Fruit fly (Drosophila melanogaster) whole organism, embryonic: ENCODE measurements around the gene CG6785.

Experiments used
- Abd-B ChIP-seq: fragments of 200-800 bp; sonication (Bioruptor generic); optimal IDR thresholded peaks from 2 replicates; lab custom pipeline; 2018; ENCODE audit warnings: missing biosample characterization, mild to moderate bottlenecking, missing genetic modification characterization, moderate library complexity
- C15 ChIP-seq: fragments of 200-800 bp; sonication (Bioruptor generic); IDR thresholded peaks from 3 replicates; pipeline ENCODE4 v1.3.6; 2022; ENCODE audit warnings: missing biosample characterization, missing genetic modification characterization
- CG10267 ChIP-seq: fragments of 200-800 bp; sonication (Bioruptor generic); optimal IDR thresholded peaks from 2 replicates; lab custom pipeline; 2018; ENCODE audit warnings: missing biosample characterization, mild to moderate bottlenecking, missing genetic modification characterization, moderate library complexity
- CG10565 ChIP-seq: fragments of 200-800 bp; sonication (Bioruptor generic); optimal IDR thresholded peaks from 3 replicates; lab custom pipeline; 2016; ENCODE audit warnings: missing biosample characterization, mild to moderate bottlenecking, missing genetic modification characterization
- CG12155 ChIP-seq: fragments of 200-800 bp; sonication (Bioruptor generic); optimal IDR thresholded peaks from 3 replicates; lab custom pipeline; 2016; ENCODE audit warnings: missing biosample characterization, missing genetic modification characterization
- CG13287 ChIP-seq: fragments of 200-800 bp; sonication (Bioruptor generic); IDR thresholded peaks from 2 replicates; pipeline ENCODE4 v1.3.6; 2022; ENCODE audit warnings: missing biosample characterization, missing genetic modification characterization; ENCODE audit not compliant: partially characterized antibody
- CG17385 ChIP-seq: fragments of 200-800 bp; sonication (Bioruptor generic); optimal IDR thresholded peaks from 3 replicates; lab custom pipeline; 2018; ENCODE audit warnings: missing biosample characterization, mild to moderate bottlenecking, missing genetic modification characterization
- CG17829 ChIP-seq: fragments of 200-800 bp; optimal IDR thresholded peaks from 2 replicates; lab custom pipeline; 2019; ENCODE audit warnings: missing biosample characterization, mild to moderate bottlenecking, missing genetic modification characterization, moderate library complexity
- CG18262 ChIP-seq: fragments of 200-800 bp; optimal IDR thresholded peaks from 3 replicates; lab custom pipeline; 2019; ENCODE audit warnings: missing biosample characterization, mild to moderate bottlenecking, missing genetic modification characterization, moderate library complexity
- CG2116 ChIP-seq: fragments of 200-800 bp; sonication (Bioruptor generic); optimal IDR thresholded peaks from 3 replicates; lab custom pipeline; 2018; ENCODE audit warnings: missing biosample characterization, mild to moderate bottlenecking, missing genetic modification characterization
- CG2120 ChIP-seq: fragments of 200-800 bp; sonication (Bioruptor generic); optimal IDR thresholded peaks from 3 replicates; lab custom pipeline; 2016; ENCODE audit warnings: missing biosample characterization, missing genetic modification characterization
- CG34376 ChIP-seq: fragments of 200-800 bp; sonication (Bioruptor generic); optimal IDR thresholded peaks from 2 replicates; lab custom pipeline; 2018; ENCODE audit warnings: missing biosample characterization, mild to moderate bottlenecking, missing genetic modification characterization
- CG4282 ChIP-seq: fragments of 200-800 bp; sonication (Bioruptor generic); optimal IDR thresholded peaks from 2 replicates; lab custom pipeline; 2016; ENCODE audit warnings: missing biosample characterization, missing genetic modification characterization
- CG6689 ChIP-seq: fragments of 200-800 bp; sonication (Bioruptor generic); IDR thresholded peaks from 2 replicates; pipeline ENCODE4 v1.3.6; 2022; ENCODE audit warnings: missing biosample characterization, missing genetic modification characterization
- CG9727 ChIP-seq: fragments of 200-800 bp; sonication (Bioruptor generic); optimal IDR thresholded peaks from 3 replicates; lab custom pipeline; 2017; ENCODE audit warnings: missing biosample characterization, mild to moderate bottlenecking, missing genetic modification characterization
- CG9932 ChIP-seq: fragments of 200-800 bp; sonication (Bioruptor generic); IDR thresholded peaks from 2 replicates; pipeline ENCODE4 v1.3.6; 2022; ENCODE audit warnings: missing biosample characterization, missing genetic modification characterization
- CHES-1-like ChIP-seq: fragments of 200-800 bp; sonication (Bioruptor generic); optimal IDR thresholded peaks from 2 replicates; lab custom pipeline; 2016; ENCODE audit warnings: missing biosample characterization, missing genetic modification characterization
- Camta ChIP-seq: fragments of 200-800 bp; sonication (Bioruptor generic); optimal IDR thresholded peaks from 2 replicates; lab custom pipeline; 2016; ENCODE audit warnings: missing biosample characterization, missing genetic modification characterization
- CkIIα-i1 ChIP-seq: fragments of 200-800 bp; sonication (Bioruptor generic); IDR thresholded peaks from 2 replicates; pipeline ENCODE4 v1.3.6; 2022; ENCODE audit warnings: missing biosample characterization, missing genetic modification characterization
- Fer3 ChIP-seq: fragments of 200-800 bp; sonication (Bioruptor generic); optimal IDR thresholded peaks from 2 replicates; lab custom pipeline; 2018; ENCODE audit warnings: missing biosample characterization, mild to moderate bottlenecking, missing genetic modification characterization, moderate library complexity
- HHEX ChIP-seq: fragments of 200-800 bp; sonication (Bioruptor generic); optimal IDR thresholded peaks from 3 replicates; lab custom pipeline; 2017; ENCODE audit warnings: missing biosample characterization, mild to moderate bottlenecking, missing genetic modification characterization, missing genetic modification reagents
- Hr51 ChIP-seq, 2 experiments: fragments of 200-800 bp; sonication (Bioruptor generic); optimal IDR thresholded peaks; 2 replicates in 1 of 2; 3 replicates in 1 of 2; lab custom pipeline; 2016 to 2018; ENCODE audit warnings: missing biosample characterization in 2 of 2, missing genetic modification characterization in 2 of 2, mild to moderate bottlenecking in 1 of 2, moderate library complexity in 1 of 2
- Jarid2 ChIP-seq: fragments of 200-800 bp; sonication (Bioruptor generic); optimal IDR thresholded peaks from 3 replicates; lab custom pipeline; 2017; ENCODE audit warnings: mild to moderate bottlenecking, missing biosample characterization, missing genetic modification reagents, missing genetic modification characterization
- Kr ChIP-seq: fragments of 200-800 bp; sonication (Bioruptor generic); optimal IDR thresholded peaks from 2 replicates; lab custom pipeline; 2017; ENCODE audit warnings: missing biosample characterization, mild to moderate bottlenecking, missing genetic modification characterization
- Mad ChIP-seq: fragments of 200-800 bp; sonication (Bioruptor generic); optimal IDR thresholded peaks from 2 replicates; lab custom pipeline; 2016; ENCODE audit warnings: missing biosample characterization, missing genetic modification characterization
- Nf-YB ChIP-seq: fragments of 200-800 bp; sonication (Bioruptor generic); optimal IDR thresholded peaks from 3 replicates; lab custom pipeline; 2019; ENCODE audit warnings: missing biosample characterization, mild to moderate bottlenecking, missing genetic modification characterization, moderate library complexity
- Oli ChIP-seq: fragments of 200-800 bp; sonication (Bioruptor generic); optimal IDR thresholded peaks from 2 replicates; lab custom pipeline; 2018; ENCODE audit warnings: missing biosample characterization, mild to moderate bottlenecking, missing genetic modification characterization, moderate library complexity
- Ssrp ChIP-seq: fragments of 200-800 bp; sonication (Bioruptor generic); optimal IDR thresholded peaks from 2 replicates; lab custom pipeline; 2018; ENCODE audit warnings: missing biosample characterization, mild to moderate bottlenecking, missing genetic modification characterization, moderate library complexity
- ash1 ChIP-seq: fragments of 200-800 bp; sonication (Bioruptor generic); optimal IDR thresholded peaks from 2 replicates; lab custom pipeline; 2018; ENCODE audit warnings: missing biosample characterization, mild to moderate bottlenecking, missing genetic modification characterization
- ato ChIP-seq: fragments of 200-800 bp; sonication (Bioruptor generic); IDR thresholded peaks from 2 replicates; pipeline ENCODE4 v1.3.6; 2022; ENCODE audit warnings: missing biosample characterization, missing genetic modification characterization; ENCODE audit not compliant: partially characterized antibody
- bbx ChIP-seq: fragments of 200-800 bp; sonication (Bioruptor generic); IDR thresholded peaks from 2 replicates; pipeline ENCODE4 v1.3.6; 2022; ENCODE audit warnings: missing biosample characterization, missing genetic modification characterization; ENCODE audit not compliant: partially characterized antibody
- dati ChIP-seq: fragments of 200-800 bp; sonication (Bioruptor generic); IDR thresholded peaks from 2 replicates; pipeline ENCODE4 v1.3.6; 2022; ENCODE audit warnings: missing biosample characterization, missing genetic modification characterization
- dimm ChIP-seq: fragments of 200-800 bp; sonication (Bioruptor generic); IDR thresholded peaks from 2 replicates; pipeline ENCODE4 v1.3.6; 2022; ENCODE audit warnings: missing biosample characterization, missing genetic modification characterization
- fru ChIP-seq: fragments of >200 bp; optimal IDR thresholded peaks from 2 replicates; lab custom pipeline; 2017
- fu2 ChIP-seq: fragments of 200-800 bp; sonication (Bioruptor generic); optimal IDR thresholded peaks from 2 replicates; lab custom pipeline; 2016; ENCODE audit warnings: missing biosample characterization, missing genetic modification characterization
- klu ChIP-seq: fragments of 200-800 bp; sonication (Bioruptor generic); IDR thresholded peaks from 2 replicates; pipeline ENCODE4 v1.3.6; 2022; ENCODE audit warnings: missing biosample characterization, missing genetic modification characterization
- knrl ChIP-seq: fragments of 200-800 bp; sonication (Bioruptor generic); IDR thresholded peaks from 3 replicates; pipeline ENCODE4 v1.3.6; 2022; ENCODE audit warnings: missing biosample characterization, missing genetic modification characterization; ENCODE audit not compliant: partially characterized antibody
- lbe ChIP-seq: fragments of 200-800 bp; sonication (Bioruptor generic); optimal IDR thresholded peaks from 2 replicates; lab custom pipeline; 2016; ENCODE audit warnings: missing biosample characterization, mild to moderate bottlenecking, missing genetic modification characterization
- lilli ChIP-seq: fragments of 200-800 bp; sonication (Bioruptor generic); optimal IDR thresholded peaks from 3 replicates; lab custom pipeline; 2016; ENCODE audit warnings: missing biosample characterization, missing genetic modification characterization
- pan ChIP-seq, 4 experiments: fragments of >200 bp in 3 of 4; fragments of 200-800 bp in 1 of 4; sonication (Bioruptor generic) in 1 of 4; optimal IDR thresholded peaks in 3 of 4; IDR thresholded peaks in 1 of 4; 2 replicates each; pipeline versions ENCODE4 v1.3.6 to Lab custom; 2017 to 2022; ENCODE audit warnings: missing biosample characterization in 2 of 4, missing genetic modification characterization in 2 of 4, mixed read lengths in 1 of 4
- pho ChIP-seq: fragments of 200-800 bp; sonication (Bioruptor generic); optimal IDR thresholded peaks from 2 replicates; lab custom pipeline; 2016; ENCODE audit warnings: missing biosample characterization, missing genetic modification characterization
- rib ChIP-seq: fragments of 200-800 bp; sonication (Bioruptor generic); IDR thresholded peaks from 2 replicates; pipeline ENCODE4 v1.3.6; 2022; ENCODE audit warnings: missing biosample characterization, missing genetic modification characterization
- sens ChIP-seq: fragments of 200-800 bp; sonication (Bioruptor generic); peaks from one replicate; lab custom pipeline; 2016; ENCODE audit warnings: missing biosample characterization, missing genetic modification characterization
- ssp ChIP-seq: fragments of 200-800 bp; sonication (Bioruptor generic); IDR thresholded peaks from 2 replicates; pipeline ENCODE4 v1.3.6; 2022; ENCODE audit warnings: missing biosample characterization, missing genetic modification characterization
- tgo ChIP-seq: fragments of 200-800 bp; sonication (Bioruptor generic); IDR thresholded peaks from 3 replicates; pipeline ENCODE4 v1.3.6; 2022; ENCODE audit warnings: missing biosample characterization, missing genetic modification characterization
- unpg ChIP-seq: fragments of 200-800 bp; sonication (Bioruptor generic); optimal IDR thresholded peaks from 3 replicates; lab custom pipeline; 2018; ENCODE audit warnings: missing biosample characterization, mild to moderate bottlenecking, missing genetic modification characterization, moderate library complexity
- zen ChIP-seq: fragments of 200-800 bp; sonication (Bioruptor generic); optimal IDR thresholded peaks from 3 replicates; lab custom pipeline; 2018; ENCODE audit warnings: missing biosample characterization, mild to moderate bottlenecking, missing genetic modification characterization, moderate library complexity

CG6785 gene

dm6 chr2L:12045941-12046855 is 1.2 kb upstream of the CG6785 start, which contains the start of gene CG6770 (continued):
- TF ChIP-seq CkIIα-i1: no peak
- peak; percentile 90 for TF ChIP-seq lbe (GFP tag; lab: Kevin White, UChicago)
- TF ChIP-seq sens (GFP tag; lab: Kevin White, UChicago): peak; percentile 81
- no peak for TF ChIP-seq fu2 (GFP tag; lab: Kevin White, UChicago)
- no peak for TF ChIP-seq ato (GFP tag; lab: Robert Waterston, UW)
- peak; percentile 41 for TF ChIP-seq CHES-1-like (GFP tag; lab: Kevin White, UChicago)
- TF ChIP-seq CG13287: peak; percentile 28; the same call in 1 of the 2 replicates
- peak; percentile 76 for TF ChIP-seq Jarid2 (GFP tag; lab: Kevin White, UChicago)
- no peak for TF ChIP-seq fru
- TF ChIP-seq lilli (GFP tag; lab: Kevin White, UChicago): peak; percentile 75
- peak; percentile 60 for TF ChIP-seq CG12155 (GFP tag; lab: Kevin White, UChicago)
- peak; percentile 89 for TF ChIP-seq Fer3 (tag; lab: Kevin White, UChicago)
- peak; percentile 43 for TF ChIP-seq Ssrp (tag; lab: Kevin White, UChicago)
- TF ChIP-seq CG6689 (GFP tag; lab: Robert Waterston, UW): peak; percentile 87
- TF ChIP-seq CG4282 (GFP tag; lab: Kevin White, UChicago): peak; percentile 16
- peak; percentile 70 for TF ChIP-seq CG17829
- TF ChIP-seq CG2116 (GFP tag; lab: Kevin White, UChicago): peak; percentile 53
- peak; percentile 88 for TF ChIP-seq tgo
- peak; percentile 57 for TF ChIP-seq dimm (GFP tag; lab: Robert Waterston, UW)
- TF ChIP-seq dati (GFP tag; lab: Robert Waterston, UW): 0 out of 2 replicates have a peak, but pooled peaks have one; percentile 29
- TF ChIP-seq HHEX (GFP tag; lab: Kevin White, UChicago): peak; percentile 81
- TF ChIP-seq CG17385 (GFP tag; lab: Kevin White, UChicago): peak; percentile 77
- TF ChIP-seq bbx: 0 out of 2 replicates have a peak, but pooled peaks have one; percentile 39
- TF ChIP-seq CG34376 (GFP tag; lab: Kevin White, UChicago): peak; percentile 84
- peak; percentile 68 for TF ChIP-seq CG18262 (tag; lab: Kevin White, UChicago)
- 0 out of 3 replicates have a peak, but pooled peaks have one; percentile 51 for TF ChIP-seq C15 (GFP tag; lab: Robert Waterston, UW)
- TF ChIP-seq Abd-B: no peak
- peak; percentile 46 to 83 for TF ChIP-seq Hr51 (GFP tag; optimal IDR thresholded peaks at IDR 0.05; lab: Kevin White, UChicago)
- TF ChIP-seq pho (GFP tag; lab: Kevin White, UChicago): peak; percentile 45
- peak; percentile 0 for TF ChIP-seq Camta (GFP tag; lab: Kevin White, UChicago)
- peak; percentile 68 for TF ChIP-seq klu (GFP tag; lab: Robert Waterston, UW)
- TF ChIP-seq rib (GFP tag; lab: Robert Waterston, UW): peak; percentile 78; the same call in 1 of the 2 replicates
- TF ChIP-seq pan (optimal IDR thresholded peaks at IDR 0.05; lab: Kevin White, UChicago): no peak
- TF ChIP-seq pan (GFP tag; optimal IDR thresholded peaks at IDR 0.05 in 1 of 2, IDR thresholded peaks at IDR 0.05 in 1 of 2): peak in 1 of 2 experiments; percentile 90
- peak; percentile 84 for TF ChIP-seq CG2120 (GFP tag; lab: Kevin White, UChicago)
- TF ChIP-seq Nf-YB (GFP tag; lab: Kevin White, UChicago): peak; percentile 67
- TF ChIP-seq knrl: no peak
- TF ChIP-seq Kr (GFP tag; lab: Kevin White, UChicago): no peak
- peak; percentile 17 for TF ChIP-seq ash1 (GFP tag; lab: Kevin White, UChicago)
- peak; percentile 89 for TF ChIP-seq unpg (GFP tag; lab: Kevin White, UChicago)
- TF ChIP-seq Oli (tag; lab: Kevin White, UChicago): peak; percentile 77
- peak; percentile 51 for TF ChIP-seq Mad (GFP tag; lab: Kevin White, UChicago)
- peak; percentile 68; the same call in 1 of the 2 replicates for TF ChIP-seq ssp
- peak; percentile 27 for TF ChIP-seq zen (tag; lab: Kevin White, UChicago)
- peak; percentile 85 for TF ChIP-seq CG9932
- peak; percentile 74 for TF ChIP-seq CG10267 (tag; lab: Kevin White, UChicago)
- TF ChIP-seq CG10565 (GFP tag; lab: Kevin White, UChicago): no peak
- TF ChIP-seq CG9727 (GFP tag; lab: Kevin White, UChicago): peak; percentile 75
